Worm (Caenorhabditis elegans) whole organism, L3 larva: ENCODE data around the gene T03G11.10.

Experiments
- ZK546.5 ChIP-seq: sonication (generic microtip); optimal IDR thresholded peaks from 2 replicates; lab custom pipeline; 2017; ENCODE audit warnings: missing biosample characterization, missing genetic modification characterization
- ama-1 ChIP-seq: fragments of 150-350 bp; optimal IDR thresholded peaks from 2 replicates; lab custom pipeline; 2018
- fkh-10 ChIP-seq: sonication (generic microtip); optimal IDR thresholded peaks from 2 replicates; lab custom pipeline; 2017; ENCODE audit warnings: missing biosample characterization, missing genetic modification reagents, missing genetic modification characterization
- fos-1 ChIP-seq: fragments of 150-350 bp; optimal IDR thresholded peaks from 2 replicates; lab custom pipeline; 2014; ENCODE audit warnings: missing biosample characterization, missing genetic modification characterization
- lin-15B ChIP-seq: fragments of 150-350 bp; optimal IDR thresholded peaks from 2 replicates; lab custom pipeline; 2014; ENCODE audit warnings: missing biosample characterization, missing genetic modification characterization
- nhr-237 ChIP-seq: fragments of 150-350 bp; optimal IDR thresholded peaks from 2 replicates; lab custom pipeline; 2014; ENCODE audit warnings: missing biosample characterization, missing genetic modification characterization
- skn-1 ChIP-seq: fragments of 150-350 bp; optimal IDR thresholded peaks from 2 replicates; lab custom pipeline; 2014; ENCODE audit warnings: missing biosample characterization, missing genetic modification characterization
- tbx-2 ChIP-seq: sonication (generic microtip); optimal IDR thresholded peaks from 2 replicates; lab custom pipeline; 2016; ENCODE audit warnings: mild to moderate bottlenecking, missing genetic modification characterization, missing compliant biosample characterization

ce11 chrX:5159645-5160044, 11.3 kb downstream of the T03G11.10 start, which contains the start of gene C31H2.4:
- TF ChIP-seq fos-1 (tag; lab: Kevin White, UChicago) (no peak), lin-15B (tag; lab: Kevin White, UChicago) (no peak), tbx-2 (tag; lab: Kevin White, UChicago) (no peak), fkh-10 (no peak), skn-1 (tag; lab: Kevin White, UChicago) (no peak), nhr-237 (tag; lab: Kevin White, UChicago) (no peak), ZK546.5 (tag; lab: Kevin White, UChicago) (no peak), ama-1 (no peak)
